Worm (Caenorhabditis elegans): ENCODE data around the gene F41C6.4.

ce11 chrX:6905581-6905980 is 31.0 kb upstream of the F41C6.4 start:
- TF ChIP-seq C38D4.7 (GFP tag; optimal IDR thresholded peaks at IDR 0.05) (no peak), sox-2 (GFP tag; IDR thresholded peaks at IDR 0.05) (no peak), ama-1 (optimal IDR thresholded peaks at IDR 0.05) (no peak), nfya-1 (tag; optimal IDR thresholded peaks at IDR 0.05) (no peak), nhr-11 (tag; optimal IDR thresholded peaks at IDR 0.05) (no peak), unc-55 (GFP tag; optimal IDR thresholded peaks at IDR 0.05) (no peak), ztf-16 (tag; optimal IDR thresholded peaks at IDR 0.05) (no peak), dmd-4 (tag; optimal IDR thresholded peaks at IDR 0.05; ENCODE audit: borderline replicate concordance) (no peak), pax-1 (tag; optimal IDR thresholded peaks at IDR 0.05) (no peak), ceh-9 (tag; optimal IDR thresholded peaks at IDR 0.05) (no peak), odd-2 (tag; optimal IDR thresholded peaks at IDR 0.05) (no peak), ref-2 (tag; optimal IDR thresholded peaks at IDR 0.05) (no peak), K02D7.2 (tag; optimal IDR thresholded peaks at IDR 0.05) (no peak), pros-1 (tag; optimal IDR thresholded peaks at IDR 0.05) (no peak)

Data from whole organism, late embryonic.